Worm (Caenorhabditis elegans) whole organism, L1 larva: ENCODE measurements around the gene kbp-1.

Experiments used
- fos-1 ChIP-seq: fragments of 150-350 bp; optimal IDR thresholded peaks from 2 replicates; lab custom pipeline; 2014; ENCODE audit warnings: missing biosample characterization, missing genetic modification characterization
- lin-39 ChIP-seq: fragments of 150-350 bp; optimal IDR thresholded peaks from 2 replicates; lab custom pipeline; 2014; ENCODE audit warnings: missing biosample characterization, missing genetic modification reagents, missing genetic modification characterization
- nhr-11 ChIP-seq: fragments of 150-350 bp; optimal IDR thresholded peaks from 2 replicates; lab custom pipeline; 2014; ENCODE audit warnings: missing biosample characterization, missing genetic modification characterization
- tbx-2 ChIP-seq: sonication (generic microtip); optimal IDR thresholded peaks from 2 replicates; lab custom pipeline; 2016; ENCODE audit warnings: missing genetic modification characterization, missing compliant biosample characterization

ce11 chrIII:6888999-6889824, 19.8 kb downstream of the kbp-1 start, which contains the start of the genes brd-1 and K04C2.2:
- TF ChIP-seq lin-39 (tag; lab: Kevin White, UChicago) = no peak
- TF ChIP-seq fos-1 (tag; lab: Kevin White, UChicago) = no peak
- TF ChIP-seq tbx-2 = no peak
- no peak for TF ChIP-seq nhr-11 (tag; lab: Kevin White, UChicago)
